Fruit fly (Drosophila melanogaster): ENCODE data around the gene Or19a.
"Not testable (repeated sequence)": the region's sequence is repeated elsewhere in the genome, so short reads cannot be mapped to it uniquely, and the experiment has no call there.

Or19a gene

DNA sequence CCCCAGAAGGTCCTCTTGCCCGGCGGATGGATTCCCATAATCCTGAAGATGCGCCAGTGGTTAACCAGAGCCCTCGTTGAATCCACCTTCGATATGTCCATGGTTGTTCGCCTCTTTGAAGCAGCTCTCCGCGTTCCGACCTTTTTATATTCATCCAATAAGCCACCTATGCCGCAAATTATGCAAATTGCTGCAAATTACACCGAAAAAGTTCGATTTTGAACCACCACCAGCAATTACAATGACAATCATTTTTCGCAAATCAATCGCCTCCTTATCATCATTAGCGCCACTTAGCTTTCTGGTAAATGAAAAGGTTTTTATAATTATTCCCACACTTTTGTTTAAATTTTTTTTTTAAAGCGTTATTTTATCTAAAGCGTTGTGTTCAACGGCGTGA, at the start of gene Or19a:
Gene Or19a, minus strand, starts transcription at position 101 of the 400 bp plus-strand sequence.
- not testable (repeated sequence) for TF ChIP-seq CG8478, CTCF (optimal IDR thresholded peaks at IDR 0.05)

DNA sequence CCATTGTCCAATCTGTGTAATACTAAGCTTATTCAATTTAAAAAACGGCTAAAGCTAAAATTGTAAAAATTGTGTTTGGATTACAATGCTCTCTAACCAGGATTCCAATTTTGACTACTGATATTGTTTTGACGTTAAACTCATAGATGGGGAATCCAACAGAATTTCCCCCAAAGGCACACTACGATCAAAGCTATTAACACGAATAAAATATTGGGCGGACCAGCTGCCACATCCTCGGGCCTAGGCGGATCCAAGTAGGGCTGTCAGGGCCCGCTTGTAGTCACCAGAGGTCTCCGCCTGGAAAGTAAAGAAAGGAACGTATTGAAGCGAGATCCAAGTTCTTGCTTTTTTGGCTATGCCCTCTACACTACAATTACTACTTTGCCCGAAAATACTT, 43.4 kb upstream of the Or19a start, which contains the start of gene Sdic2:
Gene Sdic2, minus strand, starts transcription at position 101 of the 400 bp plus-strand sequence.
- TF ChIP-seq CTCF, CG8478 (optimal IDR thresholded peaks at IDR 0.05): not testable (repeated sequence)

dm6 chrX:20178538-20178937, 35.5 kb upstream of the Or19a start, which contains the start of gene Sdic1:
Gene Sdic1, minus strand, starts transcription at chrX:20178638.
- TF ChIP-seq CTCF, CG8478 (optimal IDR thresholded peaks at IDR 0.05): not testable (repeated sequence)

- TF ChIP-seq CG8478 (optimal IDR thresholded peaks at IDR 0.05) (no peak), CTCF (optimal IDR thresholded peaks at IDR 0.05) (no peak)
Observed at dm6 chrX:20173464-20173995, 30.5 kb upstream of the Or19a start, which contains the start of gene AnxB10. Gene AnxB10, minus strand, starts transcription at chrX:20173514.

- TF ChIP-seq CG8478 (optimal IDR thresholded peaks at IDR 0.05) (no peak), CTCF (optimal IDR thresholded peaks at IDR 0.05) (no peak)
Observed at dm6 chrX:20169898-20170297, 26.9 kb upstream of the Or19a start, which contains the start of the genes CG9581 and CG9578. Gene CG9581, minus strand, starts transcription at chrX:20169981. Gene CG9578, plus strand, starts transcription at chrX:20170222.

DNA sequence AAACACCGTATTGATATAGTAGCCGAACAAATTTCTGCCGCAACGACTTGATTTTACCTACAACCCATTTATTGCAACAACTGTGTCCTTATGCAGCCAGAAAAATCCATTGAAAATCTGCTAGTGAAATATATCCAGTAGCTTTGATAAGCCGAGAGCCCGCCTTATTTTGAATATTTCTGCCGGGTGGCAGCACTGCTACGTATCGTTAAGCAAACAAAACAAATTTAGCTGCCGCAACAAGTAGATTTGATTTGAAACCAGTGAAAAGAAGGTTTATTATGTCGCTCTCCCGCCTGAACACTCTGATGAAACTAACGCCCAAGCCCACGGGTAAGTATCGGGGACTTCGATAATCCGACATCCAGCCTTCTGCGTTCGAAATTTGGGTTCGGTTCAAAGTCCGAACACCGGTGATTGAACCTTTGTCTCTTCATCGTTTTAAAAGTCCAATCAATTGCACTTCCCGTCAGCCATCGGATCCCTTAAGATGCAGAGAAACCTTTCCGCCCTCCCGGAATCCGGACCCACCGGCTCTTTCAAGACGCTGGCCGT, 23.6 kb upstream of the Or19a start, which contains the start of gene CG9577:
Gene CG9577, plus strand, starts transcription at position 190 of the 555 bp plus-strand sequence.
- TF ChIP-seq CG8478 (optimal IDR thresholded peaks at IDR 0.05) (no peak), CTCF (optimal IDR thresholded peaks at IDR 0.05) (no peak)

DNA sequence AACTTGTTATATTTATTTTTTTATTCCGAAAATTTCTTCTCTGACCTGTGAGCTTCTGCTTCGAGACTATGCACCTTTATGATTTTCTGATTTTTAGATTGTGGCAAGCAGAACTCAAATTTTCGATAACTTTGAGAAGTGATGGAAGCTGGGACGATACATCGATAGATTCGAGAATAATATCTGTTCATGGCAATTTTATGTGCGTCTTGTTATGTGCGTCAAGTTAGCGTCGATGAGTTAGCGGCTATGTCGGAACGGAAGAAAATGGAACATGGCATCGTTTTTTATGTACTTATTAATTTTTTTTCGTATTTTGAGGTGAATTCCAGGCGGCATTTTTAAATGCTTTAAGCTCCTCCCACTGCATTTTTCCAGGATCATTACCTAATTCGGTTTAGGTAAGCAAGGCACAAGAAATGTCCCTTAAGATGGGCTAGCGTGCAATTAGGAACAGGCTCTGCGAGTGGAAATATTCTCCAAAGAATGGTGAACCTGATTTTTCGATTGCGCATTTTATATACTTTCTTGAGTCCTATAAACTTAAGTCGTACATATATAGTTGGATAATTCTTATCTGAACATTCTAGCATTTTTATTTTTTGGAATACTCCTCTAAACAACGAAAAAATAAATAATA, 22.9 kb upstream of the Or19a start, which contains the start of gene Phf7:
Gene Phf7, minus strand, starts transcription at position 58 of the 640 bp plus-strand sequence.
- TF ChIP-seq CG8478 (optimal IDR thresholded peaks at IDR 0.05) (no peak), CTCF (optimal IDR thresholded peaks at IDR 0.05) (peak in 1 of 2 experiments; percentile 30)

DNA sequence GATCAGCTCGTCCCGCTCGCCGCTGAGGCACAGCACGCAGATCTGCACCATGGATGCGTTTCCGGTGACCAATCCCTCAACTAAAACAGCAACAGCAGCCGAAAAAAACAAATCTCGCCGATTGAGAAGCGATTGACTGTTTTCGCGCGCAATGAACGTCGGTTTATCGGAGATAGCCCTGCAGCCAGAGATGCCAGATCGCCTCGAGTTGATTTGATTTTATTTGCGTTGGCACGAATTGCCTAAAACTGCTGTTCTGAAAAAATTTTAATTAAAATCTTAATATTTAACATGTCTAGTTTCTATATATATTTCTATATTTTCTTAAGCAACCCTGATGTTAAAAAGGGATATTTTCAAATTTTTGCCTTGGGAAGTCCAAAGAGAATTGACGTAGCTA, 19.6 kb upstream of the Or19a start:
- TF ChIP-seq CTCF (optimal IDR thresholded peaks at IDR 0.05) (no peak), CG8478 (optimal IDR thresholded peaks at IDR 0.05) (no peak)

DNA sequence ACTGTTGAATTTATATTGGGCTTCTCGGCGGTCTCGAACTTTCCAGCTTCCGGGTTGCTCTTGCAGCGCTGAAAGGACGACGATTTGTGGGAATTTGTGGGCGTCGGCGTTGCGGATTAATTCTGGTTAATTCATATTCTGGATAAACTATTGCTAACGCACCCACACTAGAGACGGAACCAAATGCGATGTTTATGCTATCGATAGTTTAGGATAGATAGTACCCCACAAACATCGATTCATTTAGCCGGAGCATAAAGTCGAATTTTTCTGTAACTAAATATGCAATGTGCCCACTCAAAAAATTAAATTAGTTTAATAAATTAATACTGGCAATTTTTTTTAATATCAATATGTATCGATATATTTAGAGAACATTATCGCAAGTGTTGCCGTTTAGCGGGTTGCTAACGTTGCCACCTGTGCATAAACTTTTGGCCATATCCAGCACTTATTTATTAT, 16.7 kb upstream of the Or19a start, which contains the start of gene Rab35:
Gene Rab35, minus strand, starts transcription at position 194 of the 462 bp plus-strand sequence.
- TF ChIP-seq CTCF (optimal IDR thresholded peaks at IDR 0.05) = no peak
- no peak for TF ChIP-seq CG8478 (optimal IDR thresholded peaks at IDR 0.05)

DNA sequence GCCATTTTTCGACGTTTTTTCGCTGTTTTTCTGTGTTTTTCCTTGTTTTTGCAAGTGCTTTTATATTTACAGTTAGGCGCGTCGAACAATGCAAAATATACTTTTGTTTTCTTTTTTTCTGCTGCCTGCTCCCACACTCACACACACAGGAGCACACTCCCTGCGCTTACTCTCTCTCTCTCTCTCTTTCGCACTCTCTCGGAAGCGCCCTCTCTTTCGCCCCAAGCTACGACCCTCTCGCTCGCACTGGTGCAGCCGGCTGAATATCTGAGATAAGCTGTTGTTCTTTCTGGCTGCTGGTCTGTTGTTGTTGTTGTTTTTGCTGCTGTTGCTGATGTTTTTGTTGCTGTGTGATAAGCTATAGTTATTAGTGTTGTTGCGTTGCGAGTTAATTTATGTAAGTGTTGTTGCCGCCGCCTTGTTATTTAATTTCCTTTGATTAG, 16.0 kb upstream of the Or19a start:
- no peak for TF ChIP-seq CG8478 (optimal IDR thresholded peaks at IDR 0.05)
- no peak for TF ChIP-seq CTCF (optimal IDR thresholded peaks at IDR 0.05)

DNA sequence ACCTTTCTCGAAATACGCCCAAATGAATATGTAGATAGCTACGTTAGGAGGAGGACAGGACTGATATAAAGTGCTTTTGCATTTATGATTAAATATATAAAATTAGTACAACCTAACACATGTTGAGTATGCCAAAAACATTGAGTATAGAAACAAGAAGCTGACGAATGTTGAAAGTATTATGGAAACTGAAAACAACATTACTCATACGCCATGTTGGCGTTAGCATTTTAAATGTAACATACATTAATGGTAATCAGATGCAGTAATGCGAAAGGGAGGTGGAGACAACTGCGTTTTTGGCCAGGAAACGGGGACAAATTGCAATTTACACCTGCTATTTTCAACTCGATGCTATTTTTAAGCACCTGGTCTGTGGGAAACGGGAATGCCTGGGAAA, 15.5 kb upstream of the Or19a start:
- TF ChIP-seq CTCF (optimal IDR thresholded peaks at IDR 0.05) = no peak
- TF ChIP-seq CG8478 (optimal IDR thresholded peaks at IDR 0.05) = no peak

DNA sequence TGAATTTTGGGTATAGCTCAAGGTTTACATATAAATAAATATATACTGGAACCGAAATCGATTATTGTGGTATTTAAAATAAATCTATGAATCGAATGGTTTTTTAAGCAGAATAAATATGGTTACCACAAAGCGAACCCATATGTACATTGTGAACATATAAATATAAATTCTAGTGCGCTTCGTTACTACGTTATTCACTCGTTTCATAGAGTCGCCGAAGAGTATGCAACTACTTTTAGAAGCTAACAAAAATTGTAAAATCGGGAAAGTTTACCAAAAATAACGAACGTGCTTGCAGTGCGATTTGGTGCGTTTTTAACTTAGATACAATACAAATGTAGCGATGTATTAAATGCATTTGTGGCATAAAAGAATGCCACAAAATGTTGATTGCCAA, 13.0 kb upstream of the Or19a start:
- TF ChIP-seq CG8478 (optimal IDR thresholded peaks at IDR 0.05) = no peak
- TF ChIP-seq CTCF (optimal IDR thresholded peaks at IDR 0.05) = no peak

DNA sequence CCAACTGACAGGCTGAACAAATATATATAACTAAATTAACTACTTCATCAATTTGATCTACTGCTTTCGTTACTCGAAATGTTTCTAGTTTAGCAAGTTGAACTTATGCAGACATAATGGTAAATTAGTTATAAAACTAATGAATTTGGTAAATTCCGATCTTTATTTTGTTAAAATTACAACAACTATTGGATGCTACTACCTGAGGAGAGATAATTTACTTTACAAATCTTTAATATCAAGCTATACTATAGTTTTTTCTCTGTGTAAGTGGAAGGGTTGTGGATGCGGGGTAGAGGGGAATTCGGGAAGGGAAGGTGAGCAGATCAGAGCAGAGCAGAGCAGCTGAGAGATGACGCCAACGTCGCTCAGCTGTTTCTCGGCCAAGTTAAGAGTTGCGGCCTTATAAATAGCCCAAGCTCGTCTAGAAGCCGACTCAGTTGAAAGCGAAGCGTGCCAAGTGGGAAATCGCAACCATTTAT, 4.7 kb upstream of the Or19a start, which contains the start of gene aspr:
Gene aspr, plus strand, starts transcription at position 432 of the 482 bp plus-strand sequence.
- TF ChIP-seq CTCF (optimal IDR thresholded peaks at IDR 0.05) (no peak), CG8478 (optimal IDR thresholded peaks at IDR 0.05) (no peak)

- no peak for TF ChIP-seq CTCF (optimal IDR thresholded peaks at IDR 0.05)
- no peak for TF ChIP-seq CG8478 (optimal IDR thresholded peaks at IDR 0.05)
Observed at dm6 chrX:20140710-20141109, 2.3 kb downstream of the Or19a start, which contains the start of gene CG34332. Gene CG34332, plus strand, starts transcription at chrX:20141010.

DNA sequence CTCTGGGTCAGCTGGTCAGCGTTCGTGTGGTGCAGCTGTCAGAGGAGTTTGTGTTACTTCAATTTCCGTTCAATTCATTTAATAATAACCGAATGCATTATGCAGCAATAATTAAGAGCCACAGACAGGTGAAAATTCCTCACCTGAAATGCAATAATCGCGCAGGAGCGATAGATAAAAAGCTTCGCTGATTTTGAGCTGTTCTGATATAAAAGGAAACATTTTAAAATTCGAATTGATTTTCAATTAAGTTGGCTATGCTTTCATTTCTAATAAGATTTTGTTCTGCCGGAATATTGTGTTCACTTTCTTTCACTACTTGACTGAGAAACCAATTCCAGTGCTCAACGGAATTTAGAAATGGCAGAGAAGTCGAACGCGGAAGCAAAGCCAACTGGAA, 3.5 kb downstream of the Or19a start, which contains the start of gene CG42583:
Gene CG42583, plus strand, starts transcription at position 301 of the 400 bp plus-strand sequence.
- TF ChIP-seq CG8478 (optimal IDR thresholded peaks at IDR 0.05) = no peak
